Fruit fly (Drosophila melanogaster) whole organism, pupa: ENCODE results near the gene CG32099.

Experiments
- CG10348 ChIP-seq: fragments of 200-800 bp; sonication (Bioruptor generic); IDR thresholded peaks from 2 replicates; pipeline ENCODE4 v1.3.6; 2022; ENCODE audit warnings: missing biosample characterization, missing genetic modification characterization
- CG12605 ChIP-seq: fragments of 200-800 bp; sonication (Bioruptor generic); IDR thresholded peaks from 2 replicates; pipeline ENCODE4 v1.3.6; 2022; ENCODE audit warnings: missing biosample characterization, missing genetic modification characterization
- CG13204 ChIP-seq: fragments of 200-800 bp; sonication (Bioruptor generic); optimal IDR thresholded peaks from 2 replicates; lab custom pipeline; 2018; ENCODE audit warnings: missing biosample characterization, mild to moderate bottlenecking, missing genetic modification characterization, moderate library complexity
- CG14655 ChIP-seq: fragments of 200-800 bp; sonication (Bioruptor generic); optimal IDR thresholded peaks from 3 replicates; lab custom pipeline; 2017; ENCODE audit warnings: mild to moderate bottlenecking, missing biosample characterization, missing genetic modification reagents, missing genetic modification characterization
- CG15710 ChIP-seq: fragments of 200-800 bp; sonication (Bioruptor generic); optimal IDR thresholded peaks from 2 replicates; lab custom pipeline; 2018; ENCODE audit warnings: missing biosample characterization, mild to moderate bottlenecking, missing genetic modification characterization, moderate library complexity
- CG17806 ChIP-seq: fragments of 200-800 bp; sonication (Bioruptor generic); optimal IDR thresholded peaks from 2 replicates; lab custom pipeline; 2018; ENCODE audit warnings: missing biosample characterization, mild to moderate bottlenecking, missing genetic modification characterization, moderate library complexity
- CG32121 ChIP-seq: fragments of 200-800 bp; sonication (Bioruptor generic); IDR thresholded peaks from 2 replicates; pipeline ENCODE4 v1.3.6; 2022; ENCODE audit warnings: missing biosample characterization, missing genetic modification characterization
- CG34367 ChIP-seq: fragments of 200-800 bp; sonication (Bioruptor generic); optimal IDR thresholded peaks from 2 replicates; lab custom pipeline; 2018; ENCODE audit warnings: missing biosample characterization, mild to moderate bottlenecking, missing genetic modification characterization
- CG4496 ChIP-seq: fragments of 200-800 bp; sonication (Bioruptor generic); IDR thresholded peaks from 3 replicates; pipeline ENCODE4 v1.3.6; 2022; ENCODE audit warnings: missing biosample characterization, missing genetic modification characterization
- CG8159 ChIP-seq: fragments of 200-800 bp; sonication (Bioruptor generic); optimal IDR thresholded peaks from 3 replicates; lab custom pipeline; 2018; ENCODE audit warnings: missing biosample characterization, mild to moderate bottlenecking, missing genetic modification characterization, moderate library complexity
- CG8301 ChIP-seq: fragments of 200-800 bp; sonication (Bioruptor generic); optimal IDR thresholded peaks from 2 replicates; lab custom pipeline; 2018; ENCODE audit warnings: missing biosample characterization, mild to moderate bottlenecking, missing genetic modification characterization
- CG9948 ChIP-seq: fragments of 200-800 bp; sonication (Bioruptor generic); optimal IDR thresholded peaks from 2 replicates; lab custom pipeline; 2018; ENCODE audit warnings: missing biosample characterization, mild to moderate bottlenecking, missing genetic modification characterization, moderate library complexity
- D1 ChIP-seq: fragments of 200-800 bp; sonication (Bioruptor generic); optimal IDR thresholded peaks from 2 replicates; lab custom pipeline; 2018; ENCODE audit warnings: missing biosample characterization, mild to moderate bottlenecking, missing genetic modification characterization, moderate library complexity
- EcR ChIP-seq: fragments of 200-800 bp; sonication (Bioruptor generic); optimal IDR thresholded peaks from 3 replicates; lab custom pipeline; 2019; ENCODE audit warnings: missing biosample characterization, missing genetic modification characterization, mild to moderate bottlenecking, moderate library complexity, missing genetic modification reagents
- Ets98B ChIP-seq: fragments of 200-800 bp; sonication (Bioruptor generic); IDR thresholded peaks from 2 replicates; pipeline ENCODE4 v1.3.6; 2022; ENCODE audit warnings: missing biosample characterization, missing genetic modification characterization
- Pif1A ChIP-seq: fragments of 200-800 bp; sonication (Bioruptor generic); optimal IDR thresholded peaks from 3 replicates; lab custom pipeline; 2016; ENCODE audit warnings: missing biosample characterization, missing genetic modification characterization
- Pif1B ChIP-seq: fragments of 200-800 bp; sonication (Bioruptor generic); optimal IDR thresholded peaks from 3 replicates; lab custom pipeline; 2016; ENCODE audit warnings: missing biosample characterization, missing genetic modification characterization
- Snoo ChIP-seq: fragments of 200-800 bp; sonication (Bioruptor generic); optimal IDR thresholded peaks from 3 replicates; lab custom pipeline; 2017; ENCODE audit warnings: missing biosample characterization, mild to moderate bottlenecking, missing genetic modification characterization, inconsistent platforms
- fd96Ca ChIP-seq: fragments of 200-800 bp; sonication (Bioruptor generic); IDR thresholded peaks from 3 replicates; pipeline ENCODE4 v1.3.6; 2022; ENCODE audit warnings: missing biosample characterization, missing genetic modification characterization
- gl ChIP-seq: fragments of 200-800 bp; sonication (Bioruptor generic); optimal IDR thresholded peaks from 2 replicates; lab custom pipeline; 2018; ENCODE audit warnings: missing biosample characterization, mild to moderate bottlenecking, missing genetic modification characterization
- rn ChIP-seq: fragments of 200-800 bp; sonication (Bioruptor generic); IDR thresholded peaks from 2 replicates; pipeline ENCODE4 v1.3.6; 2022; ENCODE audit warnings: missing biosample characterization, missing genetic modification characterization

The CG32099 gene

dm6 chr3L:12129111-12129510 lies 20.0 kb upstream of the CG32099 start, which contains the start of gene Lsp2:
Gene Lsp2 (plus strand): TSS chr3L:12129393.
- TF ChIP-seq CG9948 (tag; lab: Kevin White, UChicago) (no peak), CG14655 (no peak), CG4496 (GFP tag; lab: Robert Waterston, UW) (no peak), D1 (tag; lab: Kevin White, UChicago) (no peak), EcR (peak; percentile 40), Snoo (tag; lab: Kevin White, UChicago) (no peak), Pif1A (GFP tag; lab: Kevin White, UChicago) (no peak)

dm6 chr3L:12131918-12132317 lies 17.2 kb upstream of the CG32099 start, which contains the start of gene DEF8:
Gene DEF8 (plus strand): TSS chr3L:12132146.
- TF ChIP-seq D1 (tag; lab: Kevin White, UChicago) (peak; percentile 94), fd96Ca (GFP tag; lab: Robert Waterston, UW) (peak; percentile 75), gl (peak; percentile 37), CG15710 (tag; lab: Kevin White, UChicago) (peak; percentile 83), Ets98B (peak; percentile 87), Pif1B (no peak), CG4496 (GFP tag; lab: Robert Waterston, UW) (peak; percentile 89), CG12605 (GFP tag; lab: Robert Waterston, UW) (peak; percentile 92), CG8301 (tag; lab: Kevin White, UChicago) (peak; percentile 84), rn (GFP tag; lab: Robert Waterston, UW) (peak; percentile 68), CG32121 (peak; percentile 92), Pif1A (GFP tag; lab: Kevin White, UChicago) (no peak), CG34367 (tag; lab: Kevin White, UChicago) (peak; percentile 80), CG14655 (peak; percentile 80), EcR (peak; percentile 19), CG9948 (tag; lab: Kevin White, UChicago) (peak; percentile 87), CG17806 (tag; lab: Kevin White, UChicago) (peak; percentile 85), CG8159 (peak; percentile 88), Snoo (tag; lab: Kevin White, UChicago) (peak; percentile 76), CG13204 (GFP tag; lab: Kevin White, UChicago) (no peak), CG10348 (GFP tag; lab: Robert Waterston, UW) (no peak)

- TF ChIP-seq Pif1A (GFP tag; lab: Kevin White, UChicago) (no peak), fd96Ca (GFP tag; lab: Robert Waterston, UW) (no peak), Ets98B (peak; percentile 44; the same call in 1 of the 2 replicates), CG10348 (GFP tag; lab: Robert Waterston, UW) (no peak), Pif1B (no peak), CG13204 (GFP tag; lab: Kevin White, UChicago) (no peak), EcR (no peak), CG12605 (GFP tag; lab: Robert Waterston, UW) (no peak), CG8301 (tag; lab: Kevin White, UChicago) (no peak), CG15710 (tag; lab: Kevin White, UChicago) (peak; percentile 51), rn (GFP tag; lab: Robert Waterston, UW) (no peak; the same call in 1 of the 2 replicates), D1 (tag; lab: Kevin White, UChicago) (no peak), CG8159 (peak; percentile 66), CG4496 (GFP tag; lab: Robert Waterston, UW) (peak; percentile 75), Snoo (tag; lab: Kevin White, UChicago) (no peak), CG34367 (tag; lab: Kevin White, UChicago) (no peak), CG14655 (peak; percentile 42), CG17806 (tag; lab: Kevin White, UChicago) (peak; percentile 58), gl (no peak), CG9948 (tag; lab: Kevin White, UChicago) (peak; percentile 8), CG32121 (peak; percentile 48; the same call in 1 of the 2 replicates)
Observed at dm6 chr3L:12136630-12137029, 12.4 kb upstream of the CG32099 start, which contains the start of the genes CG5645 and Atg12. Gene CG5645 (minus strand): TSS chr3L:12136706. Gene Atg12 (plus strand): TSS chr3L:12136967.

- TF ChIP-seq fd96Ca (GFP tag; lab: Robert Waterston, UW) (no peak; the same call in 2 of the 3 replicates), Snoo (tag; lab: Kevin White, UChicago) (peak; percentile 67), CG15710 (tag; lab: Kevin White, UChicago) (peak; percentile 76), CG9948 (tag; lab: Kevin White, UChicago) (peak; percentile 54), Ets98B (peak; percentile 53; the same call in 1 of the 2 replicates), CG8301 (tag; lab: Kevin White, UChicago) (peak; percentile 53), CG10348 (GFP tag; lab: Robert Waterston, UW) (0 out of 2 replicates have a peak, but pooled peaks have one; percentile 20), CG8159 (peak; percentile 75), Pif1A (GFP tag; lab: Kevin White, UChicago) (no peak), Pif1B (peak; percentile 40), CG34367 (tag; lab: Kevin White, UChicago) (peak; percentile 53), CG4496 (GFP tag; lab: Robert Waterston, UW) (0 out of 3 replicates have a peak, but pooled peaks have one; percentile 36), CG32121 (peak; percentile 45; the same call in 1 of the 2 replicates), CG13204 (GFP tag; lab: Kevin White, UChicago) (no peak), CG17806 (tag; lab: Kevin White, UChicago) (peak; percentile 48)
Observed at dm6 chr3L:12138113-12138899, 10.8 kb upstream of the CG32099 start, which contains the start of the genes ND-SGDH and RhoGAP68F. Gene ND-SGDH (minus strand): TSS chr3L:12138584. Gene RhoGAP68F (plus strand): TSS chr3L:12138868.

- peak; percentile 62 for TF ChIP-seq CG4496 (GFP tag; lab: Robert Waterston, UW)
- TF ChIP-seq CG17806 (tag; lab: Kevin White, UChicago): peak; percentile 43
- TF ChIP-seq gl: no peak
- TF ChIP-seq CG34367 (tag; lab: Kevin White, UChicago): peak; percentile 26
- TF ChIP-seq CG8159: peak; percentile 54
- no peak for TF ChIP-seq CG13204 (GFP tag; lab: Kevin White, UChicago)
- no peak for TF ChIP-seq CG10348 (GFP tag; lab: Robert Waterston, UW)
- TF ChIP-seq CG12605 (GFP tag; lab: Robert Waterston, UW): 0 out of 2 replicates have a peak, but pooled peaks have one; percentile 11
- TF ChIP-seq Pif1A (GFP tag; lab: Kevin White, UChicago): no peak
- 0 out of 3 replicates have a peak, but pooled peaks have one; percentile 43 for TF ChIP-seq fd96Ca (GFP tag; lab: Robert Waterston, UW)
- TF ChIP-seq Snoo (tag; lab: Kevin White, UChicago): peak; percentile 51
- TF ChIP-seq Ets98B: peak; percentile 43
- peak; percentile 39 for TF ChIP-seq CG9948 (tag; lab: Kevin White, UChicago)
- peak; percentile 39 for TF ChIP-seq CG8301 (tag; lab: Kevin White, UChicago)
- peak; percentile 44 for TF ChIP-seq CG15710 (tag; lab: Kevin White, UChicago)
- no peak for TF ChIP-seq CG14655
- no peak for TF ChIP-seq EcR
Observed at dm6 chr3L:12139232-12139698, 9.8 kb upstream of the CG32099 start.
